Worm (Caenorhabditis elegans) whole organism, early embryonic: ENCODE measurements around the gene Y57A10A.5.

Experiments used
- F13C5.2 ChIP-seq: sonication (generic microtip); optimal IDR thresholded peaks from 2 replicates; lab custom pipeline; 2017; ENCODE audit warnings: mild to moderate bottlenecking, missing genetic modification characterization, inconsistent platforms, missing compliant biosample characterization
- aly-1 ChIP-seq: sonication (generic microtip); optimal IDR thresholded peaks from 2 replicates; lab custom pipeline; 2016; ENCODE audit warnings: missing genetic modification characterization, missing compliant biosample characterization
- ama-1 ChIP-seq: fragments of 150-350 bp; optimal IDR thresholded peaks from 2 replicates; lab custom pipeline; 2014
- ceh-13 ChIP-seq: fragments of 200-800 bp; sonication (Bioruptor generic); optimal IDR thresholded peaks from 2 replicates; lab custom pipeline; 2018; ENCODE audit warnings: mild to moderate bottlenecking, missing genetic modification characterization, missing compliant biosample characterization
- flt-1 ChIP-seq: fragments of 200-800 bp; sonication (Bioruptor generic); IDR thresholded peaks from 2 replicates; pipeline ENCODE4 v1.3.6; 2022; ENCODE audit warnings: missing genetic modification characterization, missing compliant biosample characterization
- hnd-1 ChIP-seq: sonication (generic microtip); optimal IDR thresholded peaks from 2 replicates; lab custom pipeline; 2016; ENCODE audit warnings: missing genetic modification characterization, missing compliant biosample characterization
- tbx-11 ChIP-seq: fragments of 200-800 bp; sonication (Bioruptor generic); IDR thresholded peaks from 2 replicates; pipeline ENCODE4 v1.3.6; 2022; ENCODE audit warnings: missing genetic modification characterization, missing compliant biosample characterization
- tbx-37 ChIP-seq: fragments of 200-800 bp; sonication (Bioruptor generic); conservative IDR thresholded peaks from 2 replicates; pipeline ENCODE4 v1.3.6; 2022; ENCODE audit warnings: missing genetic modification reagents, missing genetic modification characterization, missing compliant biosample characterization
- tra-4 ChIP-seq: sonication (generic microtip); optimal IDR thresholded peaks from 2 replicates; lab custom pipeline; 2017; ENCODE audit warnings: missing genetic modification characterization, missing compliant biosample characterization

- TF ChIP-seq ama-1 (no peak), ceh-13 (GFP tag; lab: Kevin White, UChicago) (no peak), aly-1 (tag; lab: Kevin White, UChicago) (no peak), tra-4 (no peak), tbx-11 (GFP tag; lab: Robert Waterston, UW) (no peak), flt-1 (GFP tag; lab: Robert Waterston, UW) (no peak), F13C5.2 (tag; lab: Kevin White, UChicago) (no peak), tbx-37 (GFP tag; lab: Robert Waterston, UW) (no peak), hnd-1 (tag; lab: Kevin White, UChicago) (no peak)
Observed at ce11 chrII:12199912-12200637, 45.8 kb downstream of the Y57A10A.5 start, which contains the start of gene polg-1.
